Worm (Caenorhabditis elegans) whole organism, young adult: ENCODE measurements around the gene srx-101.

ENCODE experiments used
- C17E4.6 ChIP-seq: fragments of 200-800 bp; sonication (Bioruptor generic); IDR thresholded peaks from 2 replicates; pipeline ENCODE4 v1.3.6; 2022; ENCODE audit warnings: missing genetic modification reagents, missing genetic modification characterization, missing compliant biosample characterization
- F22D6.2 ChIP-seq: sonication (generic microtip); optimal IDR thresholded peaks from 2 replicates; lab custom pipeline; 2016; ENCODE audit warnings: mild to moderate bottlenecking, missing genetic modification characterization, missing compliant biosample characterization
- F37B4.10 ChIP-seq: fragments of 200-800 bp; sonication (Bioruptor generic); IDR thresholded peaks from 2 replicates; pipeline ENCODE4 v1.3.6; 2022; ENCODE audit warnings: missing genetic modification characterization, missing compliant biosample characterization
- F39B2.1 ChIP-seq: fragments of 200-800 bp; sonication (Bioruptor generic); IDR thresholded peaks from 2 replicates; pipeline ENCODE4 v1.3.6; 2022; ENCODE audit warnings: missing genetic modification reagents, missing genetic modification characterization, missing compliant biosample characterization
- F49E8.2 ChIP-seq: sonication (generic microtip); optimal IDR thresholded peaks from 3 replicates; lab custom pipeline; 2017; ENCODE audit warnings: missing genetic modification characterization, mild to moderate bottlenecking, missing compliant biosample characterization, antibody characterized with exemption, moderate library complexity; ENCODE audit not compliant: insufficient read depth
- F57A8.1 ChIP-seq: fragments of 200-800 bp; sonication (Bioruptor generic); optimal IDR thresholded peaks from 2 replicates; lab custom pipeline; 2018; ENCODE audit warnings: mild to moderate bottlenecking, missing genetic modification characterization, moderate library complexity, missing compliant biosample characterization
- K11D2.4 ChIP-seq: fragments of 200-800 bp; sonication (Bioruptor generic); IDR thresholded peaks from 2 replicates; pipeline ENCODE4 v1.3.6; 2022; ENCODE audit warnings: missing genetic modification reagents, missing genetic modification characterization, missing compliant biosample characterization
- T26A5.8 ChIP-seq: sonication (generic microtip); optimal IDR thresholded peaks from 2 replicates; lab custom pipeline; 2016; ENCODE audit warnings: missing genetic modification characterization, missing compliant biosample characterization
- Y67H2A.10 ChIP-seq: fragments of 200-800 bp; sonication (Bioruptor generic); conservative IDR thresholded peaks from 2 replicates; pipeline ENCODE4 v1.3.6; 2022; ENCODE audit warnings: missing genetic modification reagents, missing genetic modification characterization, missing compliant biosample characterization
- ama-1 ChIP-seq, 3 experiments: fragments of 150-350 bp in 1 of 3; sonication (generic microtip) in 2 of 3; optimal IDR thresholded peaks; 2 replicates each; lab custom pipeline; 2014 to 2018; ENCODE audit warnings: missing biosample characterization in 2 of 3, missing genetic modification characterization in 2 of 3, missing genetic modification reagents in 2 of 3
- aptf-2 ChIP-seq: fragments of 200-800 bp; sonication (Bioruptor generic); conservative IDR thresholded peaks from 2 replicates; pipeline ENCODE4 v1.3.6; 2022; ENCODE audit warnings: missing genetic modification reagents, missing genetic modification characterization, missing compliant biosample characterization
- aptf-3 ChIP-seq: fragments of 200-800 bp; sonication (Bioruptor generic); IDR thresholded peaks from 2 replicates; pipeline ENCODE4 v1.3.6; 2022; ENCODE audit warnings: missing genetic modification characterization, missing compliant biosample characterization
- attf-5 ChIP-seq: fragments of 200-800 bp; sonication (Bioruptor generic); optimal IDR thresholded peaks from 2 replicates; lab custom pipeline; 2018; ENCODE audit warnings: mild to moderate bottlenecking, missing genetic modification characterization, missing compliant biosample characterization
- cebp-1 ChIP-seq, 2 experiments: fragments of 200-800 bp in 1 of 2; sonication (Bioruptor generic) in 1 of 2; sonication (generic microtip) in 1 of 2; IDR thresholded peaks in 1 of 2; optimal IDR thresholded peaks in 1 of 2; 2 replicates each; pipeline versions ENCODE4 v1.3.6 to Lab custom; 2017 to 2022; ENCODE audit warnings: missing compliant biosample characterization in 2 of 2, missing genetic modification characterization in 2 of 2, mild to moderate bottlenecking in 1 of 2, missing genetic modification reagents in 1 of 2, moderate library complexity in 1 of 2
- chd-7 ChIP-seq: sonication (generic microtip); optimal IDR thresholded peaks from 2 replicates; lab custom pipeline; 2016; ENCODE audit warnings: mild to moderate bottlenecking, missing genetic modification characterization, moderate library complexity, missing compliant biosample characterization
- die-1 ChIP-seq: sonication (generic microtip); optimal IDR thresholded peaks from 2 replicates; lab custom pipeline; 2016; ENCODE audit warnings: missing genotype, mild to moderate bottlenecking, missing genetic modification characterization, missing compliant biosample characterization
- dpff-1 ChIP-seq: sonication (generic microtip); optimal IDR thresholded peaks from 2 replicates; lab custom pipeline; 2017; ENCODE audit warnings: mild to moderate bottlenecking, missing genetic modification characterization, missing compliant biosample characterization
- egl-18 ChIP-seq: fragments of 200-800 bp; sonication (Bioruptor generic); IDR thresholded peaks from 2 replicates; pipeline ENCODE4 v1.3.6; 2022; ENCODE audit warnings: missing genetic modification reagents, missing genetic modification characterization, missing compliant biosample characterization
- egl-44 ChIP-seq: fragments of 200-800 bp; sonication (Bioruptor generic); IDR thresholded peaks from 2 replicates; pipeline ENCODE4 v1.3.6; 2022; ENCODE audit warnings: missing genetic modification reagents, missing genetic modification characterization, missing compliant biosample characterization
- gei-17 ChIP-seq: fragments of 200-800 bp; sonication (Bioruptor generic); optimal IDR thresholded peaks from 2 replicates; lab custom pipeline; 2018; ENCODE audit warnings: mild to moderate bottlenecking, missing genetic modification characterization, missing compliant biosample characterization
- him-1 ChIP-seq: sonication (generic microtip); optimal IDR thresholded peaks from 2 replicates; lab custom pipeline; 2016; ENCODE audit warnings: missing genotype, missing genetic modification reagents, missing genetic modification characterization, missing compliant biosample characterization
- hrde-1 ChIP-seq: sonication (generic microtip); optimal IDR thresholded peaks from 2 replicates; lab custom pipeline; 2016; ENCODE audit warnings: missing genetic modification characterization, mild to moderate bottlenecking, missing compliant biosample characterization, moderate library complexity, missing genotype, missing genetic modification reagents, borderline replicate concordance
- madf-10 ChIP-seq: sonication (generic microtip); optimal IDR thresholded peaks from 2 replicates; lab custom pipeline; 2016; ENCODE audit warnings: mild to moderate bottlenecking, missing genetic modification characterization, missing compliant biosample characterization
- madf-6 ChIP-seq: fragments of 200-800 bp; sonication (Bioruptor generic); IDR thresholded peaks from 2 replicates; pipeline ENCODE4 v1.3.6; 2022; ENCODE audit warnings: missing genetic modification reagents, missing genetic modification characterization, missing compliant biosample characterization
- madf-8 ChIP-seq: fragments of 200-800 bp; sonication (Bioruptor generic); conservative IDR thresholded peaks from 2 replicates; pipeline ENCODE4 v1.3.6; 2022; ENCODE audit warnings: missing genetic modification reagents, missing genetic modification characterization, missing compliant biosample characterization
- mcd-1 ChIP-seq: fragments of 200-800 bp; sonication (Bioruptor generic); IDR thresholded peaks from 2 replicates; pipeline ENCODE4 v1.3.6; 2022; ENCODE audit warnings: missing genetic modification reagents, missing genetic modification characterization, missing compliant biosample characterization
- mel-28 ChIP-seq: sonication (generic microtip); optimal IDR thresholded peaks from 2 replicates; lab custom pipeline; 2016; ENCODE audit warnings: borderline replicate concordance, mild to moderate bottlenecking, missing genetic modification characterization, missing compliant biosample characterization
- snpc-1.3 ChIP-seq: sonication (generic microtip); optimal IDR thresholded peaks from 2 replicates; lab custom pipeline; 2017; ENCODE audit warnings: missing genetic modification characterization, mild to moderate bottlenecking, missing compliant biosample characterization, antibody characterized with exemption, moderate library complexity, missing genotype, missing genetic modification reagents; ENCODE audit not compliant: insufficient read depth
- somi-1 ChIP-seq: fragments of 200-800 bp; sonication (Bioruptor generic); optimal IDR thresholded peaks from 2 replicates; lab custom pipeline; 2018; ENCODE audit warnings: mild to moderate bottlenecking, missing genetic modification characterization, missing compliant biosample characterization
- zim-3 ChIP-seq: sonication (generic microtip); optimal IDR thresholded peaks from 2 replicates; lab custom pipeline; 2017; ENCODE audit warnings: mild to moderate bottlenecking, missing genetic modification characterization, moderate library complexity, missing compliant biosample characterization

The srx-101 gene

DNA sequence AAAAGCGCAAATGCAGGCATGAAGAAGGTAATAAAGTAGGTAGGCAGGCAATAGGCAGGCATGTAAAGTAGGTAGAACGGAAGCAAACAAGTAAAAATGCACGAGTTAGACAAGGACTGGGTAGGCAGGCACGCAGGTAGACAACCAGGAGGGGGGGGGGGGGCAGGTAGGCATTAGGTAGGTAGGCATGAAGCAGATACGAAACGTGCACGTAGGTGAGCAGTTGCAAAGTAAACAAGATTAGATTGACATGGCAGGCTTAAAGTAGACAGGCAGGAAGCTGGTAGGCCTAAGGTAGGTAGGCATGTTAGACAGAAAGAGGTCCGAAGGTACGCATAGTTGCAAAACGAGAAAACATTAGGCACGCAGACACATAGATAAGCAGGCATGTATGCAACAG, 11.6 kb downstream of the srx-101 start:
- TF ChIP-seq dpff-1 (tag; lab: Kevin White, UChicago): no peak
- no peak for TF ChIP-seq C17E4.6 (GFP tag; lab: Robert Waterston, UW)
- no peak for TF ChIP-seq snpc-1.3 (tag; lab: Kevin White, UChicago)
- TF ChIP-seq aptf-3: no peak

DNA sequence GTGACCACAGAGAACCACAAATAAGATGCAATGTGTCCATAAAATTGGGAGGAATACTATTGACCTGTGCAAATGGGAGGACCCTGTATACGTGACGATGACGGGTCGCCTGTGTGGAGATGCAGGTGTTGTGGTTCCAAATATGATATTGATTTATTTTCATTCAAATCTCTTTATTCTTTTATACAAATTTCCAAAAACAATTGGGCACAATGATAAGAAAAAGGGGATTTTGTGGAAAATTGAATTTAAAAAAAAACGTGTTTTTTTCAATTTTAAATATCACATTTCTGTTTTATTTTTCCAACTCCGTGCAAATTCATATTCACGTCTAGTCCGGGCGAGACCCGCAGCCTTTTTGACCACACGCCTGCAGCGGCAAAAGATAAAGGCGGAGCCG, 15.4 kb downstream of the srx-101 start, which contains the start of gene F19B10.2:
Gene F19B10.2 (plus strand): TSS at position 301 of the 400 bp plus-strand sequence.
- TF ChIP-seq hrde-1 (tag; lab: Kevin White, UChicago): no peak
- no peak for TF ChIP-seq die-1 (tag; lab: Kevin White, UChicago)
- TF ChIP-seq egl-18 (GFP tag; lab: Robert Waterston, UW): no peak
- no peak for TF ChIP-seq madf-6 (GFP tag; lab: Robert Waterston, UW)
- TF ChIP-seq F37B4.10: no peak
- no peak for TF ChIP-seq madf-8 (GFP tag; lab: Robert Waterston, UW)

- TF ChIP-seq Y67H2A.10 (GFP tag; lab: Robert Waterston, UW): no peak
- no peak for TF ChIP-seq aptf-2 (GFP tag; lab: Robert Waterston, UW)
- TF ChIP-seq T26A5.8: no peak
- TF ChIP-seq madf-10: no peak
- no peak for TF ChIP-seq zim-3 (tag; lab: Kevin White, UChicago)
- TF ChIP-seq snpc-1.3 (tag; lab: Kevin White, UChicago): no peak
- TF ChIP-seq F57A8.1: no peak
- TF ChIP-seq mel-28 (tag; lab: Kevin White, UChicago): no peak
Observed at ce11 chrII:3673493-3673892, 17.1 kb downstream of the srx-101 start, which contains the start of gene sea-1. Gene sea-1, minus strand, starts transcription at chrII:3673593.

DNA sequence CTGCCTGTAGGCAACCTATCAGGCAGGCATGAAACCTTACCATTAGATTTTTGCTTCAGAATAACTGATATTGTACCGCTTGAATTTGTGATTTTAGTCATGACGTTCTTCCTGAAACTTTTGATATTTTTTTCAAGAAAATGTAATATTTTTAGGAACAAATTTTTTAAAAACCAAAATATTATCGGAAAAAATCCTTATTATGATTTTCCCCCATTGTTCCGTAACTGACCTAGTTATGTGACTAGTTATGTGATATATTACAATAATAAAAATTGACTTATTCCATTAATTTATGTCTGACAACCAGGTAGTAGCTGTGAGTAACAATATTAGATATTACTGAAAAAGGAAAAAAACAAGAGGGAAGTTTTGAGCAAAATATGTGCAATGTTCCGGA, 19.6 kb downstream of the srx-101 start, which contains the start of gene srx-98:
Gene srx-98 (minus strand): TSS at position 101 of the 400 bp plus-strand sequence.
- TF ChIP-seq ama-1 (optimal IDR thresholded peaks at IDR 0.05; lab: Kevin White, UChicago): no peak
- no peak for TF ChIP-seq ama-1 (GFP tag; optimal IDR thresholded peaks at IDR 0.05; lab: Kevin White, UChicago)
- no peak for TF ChIP-seq gei-17 (GFP tag; lab: Kevin White, UChicago)
- TF ChIP-seq F22D6.2 (tag; lab: Kevin White, UChicago): no peak
- no peak for TF ChIP-seq cebp-1 (GFP tag; IDR thresholded peaks at IDR 0.05; lab: Robert Waterston, UW)
- no peak for TF ChIP-seq cebp-1 (tag; optimal IDR thresholded peaks at IDR 0.05; lab: Kevin White, UChicago)
- no peak for TF ChIP-seq zim-3 (tag; lab: Kevin White, UChicago)
- no peak for TF ChIP-seq attf-5 (GFP tag; lab: Kevin White, UChicago)
- no peak for TF ChIP-seq die-1 (tag; lab: Kevin White, UChicago)
- TF ChIP-seq mcd-1 (GFP tag; lab: Robert Waterston, UW): no peak
- no peak for TF ChIP-seq chd-7 (tag; lab: Kevin White, UChicago)
- TF ChIP-seq him-1: no peak
- no peak for TF ChIP-seq F49E8.2 (tag; lab: Kevin White, UChicago)
- no peak for TF ChIP-seq aptf-3
- no peak for TF ChIP-seq K11D2.4 (GFP tag; lab: Robert Waterston, UW)
- TF ChIP-seq somi-1 (GFP tag; lab: Kevin White, UChicago): no peak
- TF ChIP-seq egl-44 (GFP tag; lab: Robert Waterston, UW): no peak

DNA sequence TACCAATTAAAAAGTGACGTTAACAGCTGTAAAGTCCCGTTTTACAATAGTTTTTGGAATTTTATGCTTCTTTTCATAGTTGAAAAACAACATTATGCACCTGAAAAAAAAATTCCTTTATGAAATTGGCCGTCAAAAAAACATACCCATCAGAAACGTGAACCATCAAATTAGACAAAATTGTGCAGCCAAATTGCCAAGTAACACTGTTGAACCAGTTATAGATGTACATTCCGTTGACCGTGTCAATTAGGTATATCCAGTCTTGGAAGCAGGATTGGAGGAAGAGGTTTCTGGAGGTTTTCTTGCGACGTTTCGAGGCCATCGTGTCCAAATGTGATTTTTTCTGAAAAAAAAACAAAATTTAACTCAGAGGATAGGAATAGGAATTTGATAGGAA, 21.2 kb downstream of the srx-101 start, which contains the start of gene srx-97:
Gene srx-97 (minus strand): TSS at position 101 of the 400 bp plus-strand sequence.
- no peak for TF ChIP-seq F39B2.1 (GFP tag; lab: Robert Waterston, UW)
